Worm (Caenorhabditis elegans): ENCODE results near the gene C05D9.4.

ce11 chrX:1122198-1122597 is 14.3 kb downstream of the C05D9.4 start:
- no peak for TF ChIP-seq lin-13 (tag; optimal IDR thresholded peaks at IDR 0.05)
- TF ChIP-seq unc-62 (GFP tag; optimal IDR thresholded peaks at IDR 0.05) = peak; percentile 63
- TF ChIP-seq sptf-1 (tag; optimal IDR thresholded peaks at IDR 0.05) = no peak
- no peak for TF ChIP-seq nhr-237 (tag; optimal IDR thresholded peaks at IDR 0.05)
- TF ChIP-seq snpc-4 (tag; optimal IDR thresholded peaks at IDR 0.05) = no peak
- no peak for TF ChIP-seq ceh-43 (GFP tag; optimal IDR thresholded peaks at IDR 0.05)
- TF ChIP-seq unc-39 (tag; optimal IDR thresholded peaks at IDR 0.05) = no peak
- no peak for TF ChIP-seq mep-1 (tag; optimal IDR thresholded peaks at IDR 0.05)
- TF ChIP-seq nhr-76 (tag; optimal IDR thresholded peaks at IDR 0.05) = no peak
- peak; percentile 18 for TF ChIP-seq unc-120 (tag; optimal IDR thresholded peaks at IDR 0.05; ENCODE audit: poor library complexity, severe bottlenecking)
- TF ChIP-seq nhr-12 (tag; optimal IDR thresholded peaks at IDR 0.05) = no peak
- peak; percentile 25 for TF ChIP-seq ces-1 (GFP tag; optimal IDR thresholded peaks at IDR 0.05)
- no peak for TF ChIP-seq drap-1 (GFP tag; optimal IDR thresholded peaks at IDR 0.05)

Data from whole organism, mixed stage, embryonic.